Worm (Caenorhabditis elegans) whole organism, L2 larva: ENCODE results near the gene cul-5.
A peak's percentile ranks its signal among the peaks of the same experiment; 100 is the strongest.

Experiments
- C34F6.9 ChIP-seq: fragments of 150-350 bp; optimal IDR thresholded peaks from 2 replicates; lab custom pipeline; 2014; ENCODE audit warnings: missing biosample characterization, missing genetic modification characterization
- F13H6.1 ChIP-seq: sonication (generic microtip); optimal IDR thresholded peaks from 2 replicates; lab custom pipeline; 2016; ENCODE audit warnings: missing genetic modification characterization, missing compliant biosample characterization
- Y55F3AM.14 ChIP-seq: fragments of 200-800 bp; sonication (Bioruptor generic); optimal IDR thresholded peaks from 2 replicates; lab custom pipeline; 2018; ENCODE audit warnings: mild to moderate bottlenecking, missing genetic modification characterization, missing compliant biosample characterization
- ZK546.5 ChIP-seq: sonication (generic microtip); optimal IDR thresholded peaks from 2 replicates; lab custom pipeline; 2017; ENCODE audit warnings: missing biosample characterization, missing genetic modification characterization
- aly-2 ChIP-seq: fragments of 150-350 bp; optimal IDR thresholded peaks from 2 replicates; lab custom pipeline; 2014; ENCODE audit warnings: missing biosample characterization, missing genetic modification characterization
- blmp-1 ChIP-seq: sonication (generic microtip); optimal IDR thresholded peaks from 2 replicates; lab custom pipeline; 2017; ENCODE audit warnings: missing genetic modification characterization, mild to moderate bottlenecking, missing compliant biosample characterization, antibody characterized with exemption, moderate library complexity; ENCODE audit not compliant: insufficient read depth
- ceh-16 ChIP-seq: fragments of 150-350 bp; optimal IDR thresholded peaks from 2 replicates; lab custom pipeline; 2014; ENCODE audit warnings: missing biosample characterization, missing genetic modification characterization
- ceh-82 ChIP-seq: fragments of 150-350 bp; optimal IDR thresholded peaks from 2 replicates; lab custom pipeline; 2014; ENCODE audit warnings: missing biosample characterization, missing genetic modification characterization
- crh-2 ChIP-seq: sonication (generic microtip); optimal IDR thresholded peaks from 2 replicates; lab custom pipeline; 2017; ENCODE audit warnings: missing biosample characterization, missing genetic modification characterization
- egl-27 ChIP-seq: sonication (generic microtip); optimal IDR thresholded peaks from 3 replicates; lab custom pipeline; 2017; ENCODE audit warnings: missing biosample characterization, missing genetic modification reagents, missing genetic modification characterization
- elt-3 ChIP-seq: sonication (generic microtip); optimal IDR thresholded peaks from 2 replicates; lab custom pipeline; 2017; ENCODE audit warnings: missing biosample characterization, missing genetic modification characterization
- fos-1 ChIP-seq: fragments of 150-350 bp; optimal IDR thresholded peaks from 2 replicates; lab custom pipeline; 2014; ENCODE audit warnings: missing biosample characterization, missing genetic modification characterization
- gmeb-1 ChIP-seq: fragments of 150-350 bp; optimal IDR thresholded peaks from 2 replicates; lab custom pipeline; 2014; ENCODE audit warnings: missing biosample characterization, missing genetic modification characterization
- lin-11 ChIP-seq: fragments of 150-350 bp; sonication (generic microtip); optimal IDR thresholded peaks from 2 replicates; lab custom pipeline; 2014; ENCODE audit warnings: missing biosample characterization, missing genetic modification characterization, inconsistent platforms, mixed read lengths
- lin-13 ChIP-seq: fragments of 150-350 bp; optimal IDR thresholded peaks from 2 replicates; lab custom pipeline; 2014; ENCODE audit warnings: missing biosample characterization, missing genetic modification reagents, missing genetic modification characterization
- lin-39 ChIP-seq: fragments of 150-350 bp; optimal IDR thresholded peaks from 2 replicates; lab custom pipeline; 2014; ENCODE audit warnings: missing biosample characterization, missing genetic modification reagents, missing genetic modification characterization
- lsy-2 ChIP-seq, 2 experiments: fragments of 150-350 bp in 1 of 2; sonication (generic microtip) in 1 of 2; optimal IDR thresholded peaks; 2 replicates each; lab custom pipeline; 2014 to 2017; ENCODE audit warnings: missing biosample characterization in 2 of 2, missing genetic modification characterization in 2 of 2
- mab-5 ChIP-seq: fragments of 150-350 bp; optimal IDR thresholded peaks from 2 replicates; lab custom pipeline; 2014; ENCODE audit warnings: missing biosample characterization, missing genetic modification characterization
- mdl-1 ChIP-seq, 2 experiments: fragments of 150-350 bp in 1 of 2; sonication (generic microtip) in 1 of 2; optimal IDR thresholded peaks; 2 replicates each; lab custom pipeline; 2017; ENCODE audit warnings: missing biosample characterization in 2 of 2, missing genetic modification characterization in 2 of 2
- nhr-10 ChIP-seq: sonication (generic microtip); optimal IDR thresholded peaks from 2 replicates; lab custom pipeline; 2017; ENCODE audit warnings: missing biosample characterization, missing genetic modification characterization
- nhr-11 ChIP-seq: fragments of 150-350 bp; optimal IDR thresholded peaks from 2 replicates; lab custom pipeline; 2014; ENCODE audit warnings: missing biosample characterization, missing genetic modification characterization
- nhr-129 ChIP-seq: fragments of 150-350 bp; optimal IDR thresholded peaks from 2 replicates; lab custom pipeline; 2014; ENCODE audit warnings: missing biosample characterization, missing genetic modification characterization
- nhr-21 ChIP-seq: fragments of 150-350 bp; optimal IDR thresholded peaks from 2 replicates; lab custom pipeline; 2014; ENCODE audit warnings: missing biosample characterization, missing genetic modification characterization
- nhr-23 ChIP-seq: fragments of 150-350 bp; optimal IDR thresholded peaks from 2 replicates; lab custom pipeline; 2014; ENCODE audit warnings: missing biosample characterization, missing genetic modification reagents, missing genetic modification characterization
- nhr-237 ChIP-seq: fragments of 150-350 bp; optimal IDR thresholded peaks from 2 replicates; lab custom pipeline; 2014; ENCODE audit warnings: missing biosample characterization, missing genetic modification characterization
- nhr-25 ChIP-seq: fragments of 150-350 bp; sonication (generic microtip); optimal IDR thresholded peaks from 3 replicates; lab custom pipeline; 2014; ENCODE audit warnings: missing biosample characterization, missing genetic modification characterization
- nhr-6 ChIP-seq: fragments of 150-350 bp; optimal IDR thresholded peaks from 2 replicates; lab custom pipeline; 2014; ENCODE audit warnings: missing biosample characterization, missing genetic modification characterization
- nhr-77 ChIP-seq: fragments of 150-350 bp; optimal IDR thresholded peaks from 2 replicates; lab custom pipeline; 2014; ENCODE audit warnings: missing biosample characterization, missing genetic modification characterization
- peb-1 ChIP-seq: fragments of 150-350 bp; optimal IDR thresholded peaks from 2 replicates; lab custom pipeline; 2014; ENCODE audit warnings: missing biosample characterization, missing genetic modification characterization
- sem-4 ChIP-seq: fragments of 150-350 bp; optimal IDR thresholded peaks from 2 replicates; lab custom pipeline; 2014; ENCODE audit warnings: missing biosample characterization, missing genetic modification reagents, missing genetic modification characterization
- sma-3 ChIP-seq: sonication (generic microtip); optimal IDR thresholded peaks from 2 replicates; lab custom pipeline; 2016; ENCODE audit warnings: missing genetic modification reagents, missing genetic modification characterization, missing compliant biosample characterization
- sma-9 ChIP-seq, 2 experiments: fragments of 150-350 bp in 1 of 2; sonication (generic microtip) in 1 of 2; optimal IDR thresholded peaks; 2 replicates each; lab custom pipeline; 2014 to 2016; ENCODE audit warnings: missing genetic modification characterization in 2 of 2, mild to moderate bottlenecking in 1 of 2, missing biosample characterization in 1 of 2, missing compliant biosample characterization in 1 of 2, missing genetic modification reagents in 1 of 2, moderate library complexity in 1 of 2
- snpc-4 ChIP-seq: fragments of 150-350 bp; optimal IDR thresholded peaks from 2 replicates; lab custom pipeline; 2014; ENCODE audit warnings: missing biosample characterization, missing genetic modification characterization
- unc-39 ChIP-seq: fragments of 150-350 bp; optimal IDR thresholded peaks from 2 replicates; lab custom pipeline; 2014; ENCODE audit warnings: missing biosample characterization, missing genetic modification characterization
- unc-55 ChIP-seq: fragments of 150-350 bp; sonication (generic microtip); optimal IDR thresholded peaks from 3 replicates; lab custom pipeline; 2014; ENCODE audit warnings: missing biosample characterization, missing genetic modification reagents, missing genetic modification characterization
- unc-62 ChIP-seq: fragments of 150-350 bp; optimal IDR thresholded peaks from 2 replicates; lab custom pipeline; 2014; ENCODE audit warnings: missing biosample characterization, missing genetic modification reagents, missing genetic modification characterization
- zag-1 ChIP-seq: fragments of 150-350 bp; optimal IDR thresholded peaks from 2 replicates; lab custom pipeline; 2014; ENCODE audit warnings: missing biosample characterization, missing genetic modification characterization
- ztf-1 ChIP-seq: fragments of 200-800 bp; sonication (Bioruptor generic); conservative IDR thresholded peaks from 2 replicates; pipeline ENCODE4 v1.3.6; 2022; ENCODE audit warnings: missing genetic modification characterization, missing compliant biosample characterization
- ztf-11 ChIP-seq: sonication (generic microtip); optimal IDR thresholded peaks from 2 replicates; lab custom pipeline; 2017; ENCODE audit warnings: missing biosample characterization, missing genetic modification characterization
- ztf-4 ChIP-seq: fragments of 150-350 bp; optimal IDR thresholded peaks from 2 replicates; lab custom pipeline; 2014; ENCODE audit warnings: missing biosample characterization, missing genetic modification characterization

Gene cul-5

DNA sequence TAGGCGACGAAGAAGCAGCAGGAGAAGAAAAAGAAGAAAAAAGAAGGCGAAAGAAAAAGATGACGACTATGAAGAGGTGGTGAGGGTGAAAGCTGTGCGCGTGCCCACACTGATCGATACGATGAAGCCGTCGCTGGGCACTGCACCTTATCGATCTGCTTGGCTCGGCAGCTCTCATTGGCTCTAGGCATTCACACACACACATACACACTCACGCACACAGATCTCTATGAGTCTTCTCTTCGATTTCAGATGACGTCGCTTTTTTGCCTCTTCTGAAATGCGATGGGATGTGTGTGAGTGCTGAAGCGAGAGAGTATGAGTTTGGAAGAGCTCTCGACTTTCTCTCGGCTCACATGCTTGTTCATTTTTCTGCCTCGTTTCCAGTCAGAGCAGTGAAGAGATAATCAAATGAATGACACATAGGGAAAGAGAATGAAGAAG, 4.7 kb upstream of the cul-5 start:
- TF ChIP-seq nhr-6 (tag; lab: Kevin White, UChicago): peak; percentile 86
- TF ChIP-seq nhr-77 (tag; lab: Kevin White, UChicago): no peak
- TF ChIP-seq Y55F3AM.14 (GFP tag; lab: Kevin White, UChicago): peak; percentile 59
- no peak for TF ChIP-seq ztf-1
- TF ChIP-seq peb-1: no peak
- TF ChIP-seq zag-1 (tag; lab: Kevin White, UChicago): peak; percentile 95
- no peak for TF ChIP-seq nhr-237 (tag; lab: Kevin White, UChicago)
- TF ChIP-seq lin-39 (tag; lab: Kevin White, UChicago): peak; percentile 66
- peak; percentile 60 for TF ChIP-seq egl-27 (tag; lab: Kevin White, UChicago)
- TF ChIP-seq nhr-25 (tag; lab: Kevin White, UChicago): no peak
- TF ChIP-seq ceh-82 (tag; lab: Kevin White, UChicago): no peak
- peak; percentile 97 for TF ChIP-seq lin-11
- TF ChIP-seq mdl-1 (tag; optimal IDR thresholded peaks at IDR 0.05; lab: Kevin White, UChicago): peak; percentile 65 to 91
- TF ChIP-seq ztf-11 (tag; lab: Kevin White, UChicago): peak; percentile 40
- peak; percentile 81 for TF ChIP-seq crh-2 (tag; lab: Kevin White, UChicago)
- TF ChIP-seq fos-1 (tag; lab: Kevin White, UChicago): peak; percentile 39
- peak; percentile 96 for TF ChIP-seq unc-55 (GFP tag; lab: Kevin White, UChicago)
- peak; percentile 79 for TF ChIP-seq sma-9 (GFP tag; optimal IDR thresholded peaks at IDR 0.05; lab: Kevin White, UChicago)
- no peak for TF ChIP-seq sma-9 (tag; optimal IDR thresholded peaks at IDR 0.05; lab: Kevin White, UChicago)
- TF ChIP-seq snpc-4 (tag; lab: Kevin White, UChicago): peak; percentile 46
- peak; percentile 75 for TF ChIP-seq mab-5 (tag; lab: Kevin White, UChicago)
- no peak for TF ChIP-seq gmeb-1 (tag; lab: Kevin White, UChicago)
- peak; percentile 58 for TF ChIP-seq ztf-4
- no peak for TF ChIP-seq sma-3 (GFP tag; lab: Kevin White, UChicago)
- TF ChIP-seq lsy-2 (tag; optimal IDR thresholded peaks at IDR 0.05; lab: Kevin White, UChicago): peak; percentile 68 to 83
- no peak for TF ChIP-seq unc-62
- peak; percentile 67 for TF ChIP-seq lin-13
- peak; percentile 95 for TF ChIP-seq C34F6.9 (tag; lab: Kevin White, UChicago)
- TF ChIP-seq nhr-23 (tag; lab: Kevin White, UChicago): no peak
- TF ChIP-seq ZK546.5: no peak
- TF ChIP-seq nhr-21 (tag; lab: Kevin White, UChicago): peak; percentile 55
- no peak for TF ChIP-seq nhr-10 (tag; lab: Kevin White, UChicago)
- peak; percentile 60 for TF ChIP-seq unc-39 (tag; lab: Kevin White, UChicago)
- TF ChIP-seq nhr-11: no peak
- peak; percentile 92 for TF ChIP-seq nhr-129 (tag; lab: Kevin White, UChicago)
- TF ChIP-seq sem-4 (tag; lab: Kevin White, UChicago): peak; percentile 67
- TF ChIP-seq ceh-16 (tag; lab: Kevin White, UChicago): no peak
- TF ChIP-seq F13H6.1 (tag; lab: Kevin White, UChicago): peak; percentile 79

DNA sequence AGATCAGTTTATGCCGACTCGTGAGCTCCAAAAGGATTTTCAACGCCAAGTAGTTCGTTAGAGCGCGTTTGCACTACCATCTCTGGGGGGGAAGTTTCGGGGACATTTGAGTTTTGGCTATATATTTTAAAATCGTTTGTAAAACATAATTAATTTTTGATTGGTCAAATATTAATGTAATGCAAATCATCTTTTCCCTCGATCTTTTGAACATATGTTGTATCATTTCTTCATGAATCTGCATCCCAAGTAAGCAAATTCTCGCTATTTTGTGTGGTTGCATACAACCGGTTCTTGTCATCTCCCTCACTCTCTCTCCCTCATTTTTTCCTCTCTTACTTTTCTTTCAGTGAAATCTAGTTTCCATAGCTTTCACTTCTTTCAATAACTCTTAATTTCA, 1.2 kb upstream of the cul-5 start:
- TF ChIP-seq lin-13 (peak; percentile 30), nhr-23 (tag; lab: Kevin White, UChicago) (no peak), lin-39 (tag; lab: Kevin White, UChicago) (no peak), unc-55 (GFP tag; lab: Kevin White, UChicago) (peak; percentile 65), elt-3 (tag; lab: Kevin White, UChicago) (no peak), gmeb-1 (tag; lab: Kevin White, UChicago) (peak; percentile 20), egl-27 (tag; lab: Kevin White, UChicago) (no peak), ceh-16 (tag; lab: Kevin White, UChicago) (no peak), mdl-1 (tag; optimal IDR thresholded peaks at IDR 0.05; lab: Kevin White, UChicago) (no peak), crh-2 (tag; lab: Kevin White, UChicago) (peak; percentile 62), nhr-25 (tag; lab: Kevin White, UChicago) (peak; percentile 50), nhr-21 (tag; lab: Kevin White, UChicago) (no peak), blmp-1 (peak; percentile 96), lsy-2 (tag; optimal IDR thresholded peaks at IDR 0.05; lab: Kevin White, UChicago) (peak; percentile 15 to 76), nhr-237 (tag; lab: Kevin White, UChicago) (no peak), nhr-11 (no peak), sma-3 (GFP tag; lab: Kevin White, UChicago) (peak; percentile 72), F13H6.1 (tag; lab: Kevin White, UChicago) (peak; percentile 63), ztf-11 (tag; lab: Kevin White, UChicago) (no peak), mab-5 (tag; lab: Kevin White, UChicago) (no peak), snpc-4 (tag; lab: Kevin White, UChicago) (no peak), fos-1 (tag; lab: Kevin White, UChicago) (peak; percentile 28), C34F6.9 (tag; lab: Kevin White, UChicago) (peak; percentile 79), nhr-6 (tag; lab: Kevin White, UChicago) (peak; percentile 6), unc-62 (no peak), aly-2 (tag; lab: Kevin White, UChicago) (no peak), nhr-129 (tag; lab: Kevin White, UChicago) (peak; percentile 64)
- TF ChIP-seq, all 48 proteins: peak for 13
